Fruit fly (Drosophila melanogaster) whole organism, embryonic: ENCODE measurements around the gene pall.

Experiments
- Atf-2 ChIP-seq: fragments of 200-800 bp; sonication (Bioruptor generic); optimal IDR thresholded peaks from 2 replicates; lab custom pipeline; 2016; ENCODE audit warnings: missing biosample characterization, missing genetic modification characterization
- CG10209 ChIP-seq: fragments of 200-800 bp; sonication (Bioruptor generic); optimal IDR thresholded peaks from 3 replicates; lab custom pipeline; 2017; ENCODE audit warnings: missing biosample characterization, mild to moderate bottlenecking, missing genetic modification characterization, missing genetic modification reagents
- CG11695 ChIP-seq: fragments of 200-800 bp; sonication (Bioruptor generic); IDR thresholded peaks from 3 replicates; pipeline ENCODE4 v1.3.6; 2022; ENCODE audit warnings: missing biosample characterization, missing genetic modification characterization
- CG11723 ChIP-seq: fragments of 200-800 bp; sonication (Bioruptor generic); optimal IDR thresholded peaks from 2 replicates; lab custom pipeline; 2017; ENCODE audit warnings: missing biosample characterization, mild to moderate bottlenecking, missing genetic modification characterization
- CG12769 ChIP-seq: fragments of 200-800 bp; sonication (Bioruptor generic); optimal IDR thresholded peaks from 2 replicates; lab custom pipeline; 2019; ENCODE audit warnings: missing biosample characterization, mild to moderate bottlenecking, missing genetic modification characterization, moderate library complexity
- CG14050 ChIP-seq: fragments of 200-800 bp; sonication (Bioruptor generic); IDR thresholded peaks from 3 replicates; pipeline ENCODE4 v1.3.6; 2022; ENCODE audit warnings: missing biosample characterization, missing genetic modification characterization
- CG15011 ChIP-seq: fragments of 200-800 bp; sonication (Bioruptor generic); optimal IDR thresholded peaks from 3 replicates; lab custom pipeline; 2018; ENCODE audit warnings: missing biosample characterization, mild to moderate bottlenecking, missing genetic modification characterization
- CG15073 ChIP-seq: fragments of 200-800 bp; sonication (Bioruptor generic); optimal IDR thresholded peaks from 2 replicates; lab custom pipeline; 2016; ENCODE audit warnings: missing biosample characterization, missing genetic modification characterization
- CG1529 ChIP-seq: fragments of 200-800 bp; sonication (Bioruptor generic); optimal IDR thresholded peaks from 3 replicates; lab custom pipeline; 2018; ENCODE audit warnings: missing biosample characterization, missing genetic modification characterization
- CG17359 ChIP-seq: fragments of 200-800 bp; sonication (Bioruptor generic); optimal IDR thresholded peaks from 3 replicates; lab custom pipeline; 2018; ENCODE audit warnings: missing biosample characterization, mild to moderate bottlenecking, missing genetic modification characterization, moderate library complexity
- CG18011 ChIP-seq: fragments of 200-800 bp; sonication (Bioruptor generic); optimal IDR thresholded peaks from 2 replicates; lab custom pipeline; 2017; ENCODE audit warnings: missing biosample characterization, missing genetic modification characterization, mild to moderate bottlenecking, moderate library complexity, missing genotype
- CG33213 ChIP-seq: fragments of 200-800 bp; sonication (Bioruptor generic); optimal IDR thresholded peaks from 3 replicates; lab custom pipeline; 2016; ENCODE audit warnings: missing biosample characterization, missing genetic modification characterization
- CG34224 ChIP-seq: fragments of 200-800 bp; sonication (Bioruptor generic); IDR thresholded peaks from 3 replicates; pipeline ENCODE4 v1.3.6; 2022; ENCODE audit warnings: missing biosample characterization, missing genetic modification characterization; ENCODE audit not compliant: partially characterized antibody
- CG4617 ChIP-seq: fragments of 200-800 bp; sonication (Bioruptor generic); optimal IDR thresholded peaks from 3 replicates; lab custom pipeline; 2016; ENCODE audit warnings: missing biosample characterization, missing genetic modification characterization, borderline replicate concordance
- CG5245 ChIP-seq: fragments of 200-800 bp; sonication (Bioruptor generic); optimal IDR thresholded peaks from 3 replicates; lab custom pipeline; 2016; ENCODE audit warnings: missing biosample characterization, missing genetic modification characterization
- CG6272 ChIP-seq: fragments of 200-800 bp; sonication (Bioruptor generic); IDR thresholded peaks from 2 replicates; pipeline ENCODE4 v1.3.6; 2022; ENCODE audit warnings: missing biosample characterization, missing genetic modification characterization
- CG7556 ChIP-seq: fragments of 200-800 bp; sonication (Bioruptor generic); optimal IDR thresholded peaks from 2 replicates; lab custom pipeline; 2017; ENCODE audit warnings: missing biosample characterization, mild to moderate bottlenecking, missing genetic modification characterization
- CG7745 ChIP-seq: fragments of 200-800 bp; sonication (Bioruptor generic); optimal IDR thresholded peaks from 2 replicates; lab custom pipeline; 2018; ENCODE audit warnings: missing biosample characterization, mild to moderate bottlenecking, missing genetic modification characterization, moderate library complexity
- CG9817 ChIP-seq: fragments of 200-800 bp; sonication (Bioruptor generic); optimal IDR thresholded peaks from 2 replicates; lab custom pipeline; 2018; ENCODE audit warnings: missing biosample characterization, mild to moderate bottlenecking, missing genetic modification characterization, moderate library complexity
- Eip74EF ChIP-seq, 2 experiments: fragments of 200-800 bp in 1 of 2; fragments of >200 bp in 1 of 2; sonication (Bioruptor generic) in 1 of 2; optimal IDR thresholded peaks; 2 replicates each; lab custom pipeline; 2017 to 2019; ENCODE audit warnings: missing biosample characterization in 2 of 2, missing genetic modification characterization in 2 of 2, mild to moderate bottlenecking in 1 of 2, moderate library complexity in 1 of 2
- Ets97D ChIP-seq: fragments of 200-800 bp; sonication (Bioruptor generic); optimal IDR thresholded peaks from 3 replicates; lab custom pipeline; 2016; ENCODE audit warnings: missing biosample characterization, missing genetic modification characterization
- Gsc ChIP-seq: fragments of 200-800 bp; sonication (Bioruptor generic); IDR thresholded peaks from 2 replicates; pipeline ENCODE4 v1.3.6; 2022; ENCODE audit warnings: missing biosample characterization, missing genetic modification characterization
- HmgZ ChIP-seq: fragments of 200-800 bp; sonication (Bioruptor generic); optimal IDR thresholded peaks from 2 replicates; lab custom pipeline; 2018; ENCODE audit warnings: missing biosample characterization, mild to moderate bottlenecking, missing genetic modification characterization
- Hsf ChIP-seq: fragments of 200-800 bp; sonication (Bioruptor generic); optimal IDR thresholded peaks from 3 replicates; lab custom pipeline; 2016; ENCODE audit warnings: missing biosample characterization, missing genetic modification characterization
- NC2α ChIP-seq: fragments of 200-800 bp; sonication (Bioruptor generic); optimal IDR thresholded peaks from 2 replicates; lab custom pipeline; 2016; ENCODE audit warnings: missing biosample characterization, missing genetic modification characterization
- NC2β ChIP-seq: fragments of 200-800 bp; sonication (Bioruptor generic); optimal IDR thresholded peaks from 2 replicates; lab custom pipeline; 2016; ENCODE audit warnings: missing biosample characterization, missing genetic modification characterization
- NK7.1 ChIP-seq: fragments of 200-800 bp; sonication (Bioruptor generic); optimal IDR thresholded peaks from 3 replicates; lab custom pipeline; 2016; ENCODE audit warnings: missing biosample characterization, missing genetic modification characterization
- Nf-YC ChIP-seq: fragments of 200-800 bp; optimal IDR thresholded peaks from 3 replicates; lab custom pipeline; 2019; ENCODE audit warnings: missing biosample characterization, mild to moderate bottlenecking, missing genetic modification characterization, moderate library complexity
- Vsx1 ChIP-seq: fragments of 200-800 bp; sonication (Bioruptor generic); optimal IDR thresholded peaks from 2 replicates; lab custom pipeline; 2017; ENCODE audit warnings: missing biosample characterization, mild to moderate bottlenecking, missing genetic modification characterization, missing genetic modification reagents
- ase ChIP-seq: fragments of 200-800 bp; sonication (Bioruptor generic); IDR thresholded peaks from 3 replicates; pipeline ENCODE4 v1.3.6; 2022; ENCODE audit warnings: missing biosample characterization, missing genetic modification characterization
- bsh ChIP-seq, 2 experiments: fragments of 200-800 bp; sonication (Bioruptor generic); optimal IDR thresholded peaks; 2 replicates each; lab custom pipeline; 2017 to 2018; ENCODE audit warnings: mild to moderate bottlenecking in 2 of 2, missing biosample characterization in 2 of 2, missing genetic modification characterization in 2 of 2, moderate library complexity in 1 of 2
- chm ChIP-seq: fragments of 200-800 bp; sonication (Bioruptor generic); IDR thresholded peaks from 2 replicates; pipeline ENCODE4 v1.3.6; 2022; ENCODE audit warnings: missing biosample characterization, missing genetic modification characterization
- croc ChIP-seq: fragments of 200-800 bp; sonication (Bioruptor generic); conservative IDR thresholded peaks from 3 replicates; pipeline ENCODE4 v1.3.6; 2022; ENCODE audit warnings: missing biosample characterization, missing genetic modification characterization
- crp ChIP-seq, 2 experiments: fragments of 200-800 bp; sonication (Bioruptor generic); optimal IDR thresholded peaks; 2 replicates in 1 of 2; 3 replicates in 1 of 2; lab custom pipeline; 2017; ENCODE audit warnings: missing biosample characterization in 2 of 2, missing genetic modification characterization in 2 of 2, mild to moderate bottlenecking in 1 of 2, moderate library complexity in 1 of 2
- disco-r ChIP-seq: fragments of 200-800 bp; sonication (Bioruptor generic); optimal IDR thresholded peaks from 2 replicates; lab custom pipeline; 2016; ENCODE audit warnings: missing biosample characterization, missing genetic modification characterization
- ftz-f1 ChIP-seq: fragments of 200-800 bp; sonication (Bioruptor generic); optimal IDR thresholded peaks from 2 replicates; lab custom pipeline; 2016; ENCODE audit warnings: missing biosample characterization, missing genetic modification characterization
- grau ChIP-seq: fragments of 200-800 bp; optimal IDR thresholded peaks from 3 replicates; lab custom pipeline; 2019; ENCODE audit warnings: missing biosample characterization, mild to moderate bottlenecking, missing genetic modification characterization, moderate library complexity
- her ChIP-seq: fragments of 200-800 bp; sonication (Bioruptor generic); optimal IDR thresholded peaks from 2 replicates; lab custom pipeline; 2016; ENCODE audit warnings: missing biosample characterization, missing genetic modification characterization
- kah ChIP-seq: fragments of 200-800 bp; sonication (Bioruptor generic); optimal IDR thresholded peaks from 2 replicates; lab custom pipeline; 2018; ENCODE audit warnings: missing biosample characterization, mild to moderate bottlenecking, missing genetic modification characterization
- nau ChIP-seq: fragments of 200-800 bp; sonication (Bioruptor generic); optimal IDR thresholded peaks from 3 replicates; lab custom pipeline; 2017; ENCODE audit warnings: missing biosample characterization, mild to moderate bottlenecking, missing genetic modification characterization, missing genetic modification reagents
- nom ChIP-seq: fragments of 200-800 bp; sonication (Bioruptor generic); optimal IDR thresholded peaks from 2 replicates; lab custom pipeline; 2017; ENCODE audit warnings: missing biosample characterization, missing genetic modification characterization, mild to moderate bottlenecking, moderate library complexity, missing genetic modification reagents
- pb ChIP-seq: fragments of 200-800 bp; sonication (Bioruptor generic); optimal IDR thresholded peaks from 3 replicates; lab custom pipeline; 2016; ENCODE audit warnings: missing biosample characterization, missing genetic modification characterization
- pfk ChIP-seq: fragments of 200-800 bp; sonication (Bioruptor generic); optimal IDR thresholded peaks from 2 replicates; lab custom pipeline; 2018; ENCODE audit warnings: missing biosample characterization, mild to moderate bottlenecking, missing genetic modification characterization, moderate library complexity
- pho ChIP-seq: fragments of 200-800 bp; sonication (Bioruptor generic); optimal IDR thresholded peaks from 2 replicates; lab custom pipeline; 2016; ENCODE audit warnings: missing biosample characterization, missing genetic modification characterization
- salm ChIP-seq: fragments of 200-800 bp; sonication (Bioruptor generic); optimal IDR thresholded peaks from 2 replicates; lab custom pipeline; 2018; ENCODE audit warnings: missing biosample characterization, mild to moderate bottlenecking, missing genetic modification characterization
- sens ChIP-seq: fragments of 200-800 bp; sonication (Bioruptor generic); peaks from one replicate; lab custom pipeline; 2016; ENCODE audit warnings: missing biosample characterization, missing genetic modification characterization
- tap ChIP-seq: fragments of 200-800 bp; optimal IDR thresholded peaks from 3 replicates; lab custom pipeline; 2019; ENCODE audit warnings: missing biosample characterization, mild to moderate bottlenecking, missing genetic modification characterization, moderate library complexity
- tgo ChIP-seq: fragments of 200-800 bp; sonication (Bioruptor generic); IDR thresholded peaks from 3 replicates; pipeline ENCODE4 v1.3.6; 2022; ENCODE audit warnings: missing biosample characterization, missing genetic modification characterization
- tna ChIP-seq: fragments of 200-800 bp; sonication (Bioruptor generic); IDR thresholded peaks from 2 replicates; pipeline ENCODE4 v1.3.6; 2022; ENCODE audit warnings: missing biosample characterization, missing genetic modification characterization; ENCODE audit not compliant: partially characterized antibody
- vvl ChIP-seq: fragments of 200-800 bp; sonication (Bioruptor generic); IDR thresholded peaks from 2 replicates; pipeline ENCODE4 v1.3.6; 2022; ENCODE audit warnings: missing biosample characterization, missing genetic modification characterization

Gene pall

dm6 chr3L:9476829-9477228, 10.8 kb downstream of the pall start, which contains the start of the genes Uch-L5 and Jarid2 (continued):
- TF ChIP-seq CG4617 (GFP tag; lab: Kevin White, UChicago) = peak; percentile 97
- TF ChIP-seq tap = no peak
- TF ChIP-seq pb (GFP tag; lab: Kevin White, UChicago) = no peak
- peak; percentile 11 for TF ChIP-seq CG17359 (tag; lab: Kevin White, UChicago)
- TF ChIP-seq NK7.1 (GFP tag; lab: Kevin White, UChicago) = no peak
- TF ChIP-seq Ets97D (GFP tag; lab: Kevin White, UChicago) = peak; percentile 96
- no peak for TF ChIP-seq CG11695
- peak; percentile 43 for TF ChIP-seq grau (tag; lab: Kevin White, UChicago)
- no peak for TF ChIP-seq CG33213 (GFP tag; lab: Kevin White, UChicago)
- peak; percentile 40 for TF ChIP-seq nom
- TF ChIP-seq CG15011 = no peak
- TF ChIP-seq bsh (GFP tag; optimal IDR thresholded peaks at IDR 0.05; lab: Kevin White, UChicago) = peak in 1 of 2 experiments; percentile 0
- TF ChIP-seq disco-r (GFP tag; lab: Kevin White, UChicago) = peak; percentile 62
- TF ChIP-seq CG15073 (GFP tag; lab: Kevin White, UChicago) = no peak
- peak; percentile 55 for TF ChIP-seq vvl
- TF ChIP-seq tna (GFP tag; lab: Robert Waterston, UW) = no peak
- TF ChIP-seq CG10209 = peak; percentile 15
- TF ChIP-seq NC2β (GFP tag; lab: Kevin White, UChicago) = peak; percentile 77
- peak; percentile 46 for TF ChIP-seq CG18011 (GFP tag; lab: Kevin White, UChicago)
- peak; percentile 46 for TF ChIP-seq Nf-YC (tag; lab: Kevin White, UChicago)
- TF ChIP-seq kah (GFP tag; lab: Kevin White, UChicago) = no peak
- no peak for TF ChIP-seq croc (GFP tag; lab: Robert Waterston, UW)
- TF ChIP-seq NC2α = no peak
- TF ChIP-seq Hsf (GFP tag; lab: Kevin White, UChicago) = peak; percentile 43
- TF ChIP-seq nau = no peak
- no peak for TF ChIP-seq CG6272 (GFP tag; lab: Robert Waterston, UW)
- TF ChIP-seq CG9817 (tag; lab: Kevin White, UChicago) = peak; percentile 21
- TF ChIP-seq Atf-2 (GFP tag; lab: Kevin White, UChicago) = peak; percentile 9
- TF ChIP-seq pfk (GFP tag; lab: Kevin White, UChicago) = peak; percentile 52
- TF ChIP-seq CG5245 (GFP tag; lab: Kevin White, UChicago) = peak; percentile 41
- no peak for TF ChIP-seq CG7745 (tag; lab: Kevin White, UChicago)
- peak; percentile 51 for TF ChIP-seq pho (GFP tag; lab: Kevin White, UChicago)
- no peak for TF ChIP-seq CG12769 (tag; lab: Kevin White, UChicago)
- 0 out of 2 replicates have a peak, but pooled peaks have one; percentile 41 for TF ChIP-seq chm
- TF ChIP-seq HmgZ (tag; lab: Kevin White, UChicago) = peak; percentile 63
- TF ChIP-seq Vsx1 (GFP tag; lab: Kevin White, UChicago) = no peak
- no peak for TF ChIP-seq Gsc (GFP tag; lab: Robert Waterston, UW)
- TF ChIP-seq ase (GFP tag; lab: Robert Waterston, UW) = 0 out of 3 replicates have a peak, but pooled peaks have one; percentile 11
- no peak for TF ChIP-seq CG11723 (GFP tag; lab: Kevin White, UChicago)
- no peak for TF ChIP-seq ftz-f1 (GFP tag; lab: Kevin White, UChicago)
- no peak for TF ChIP-seq Eip74EF (GFP tag; optimal IDR thresholded peaks at IDR 0.05; lab: Kevin White, UChicago)
- no peak for TF ChIP-seq CG1529 (GFP tag; lab: Kevin White, UChicago)
- TF ChIP-seq salm = no peak
- TF ChIP-seq CG34224 = peak; percentile 29; the same call in 1 of the 3 replicates
- TF ChIP-seq sens (GFP tag; lab: Kevin White, UChicago) = peak; percentile 88
- TF ChIP-seq CG14050 (GFP tag; lab: Robert Waterston, UW) = no peak
- TF ChIP-seq CG7556 (GFP tag; lab: Kevin White, UChicago) = no peak
- TF ChIP-seq crp (GFP tag; optimal IDR thresholded peaks at IDR 0.05; lab: Kevin White, UChicago) = peak in 1 of 2 experiments; percentile 27
- TF ChIP-seq tgo = no peak
- TF ChIP-seq her (GFP tag; lab: Kevin White, UChicago) = peak; percentile 79
